Worm (Caenorhabditis elegans) whole organism, mixed stage, embryonic: ENCODE measurements around the gene srh-180.
"Not testable (repeated sequence)": the region's sequence is repeated elsewhere in the genome, so short reads cannot be mapped to it uniquely, and the experiment has no call there.

Experiments
- M03D4.4 ChIP-seq: sonication (generic microtip); optimal IDR thresholded peaks from 2 replicates; lab custom pipeline; 2017; ENCODE audit warnings: mild to moderate bottlenecking, missing genetic modification characterization, missing compliant biosample characterization
- bed-3 ChIP-seq: fragments of 200-800 bp; sonication (Bioruptor generic); optimal IDR thresholded peaks from 3 replicates; lab custom pipeline; 2018; ENCODE audit warnings: mild to moderate bottlenecking, missing genetic modification characterization, moderate library complexity, missing compliant biosample characterization
- blmp-1 ChIP-seq: fragments of 150-350 bp; optimal IDR thresholded peaks from 2 replicates; lab custom pipeline; 2014; ENCODE audit warnings: missing biosample characterization, missing genetic modification characterization
- ceh-39 ChIP-seq: fragments of 150-350 bp; optimal IDR thresholded peaks from 2 replicates; lab custom pipeline; 2014; ENCODE audit warnings: missing biosample characterization, missing genetic modification characterization
- ceh-83 ChIP-seq: fragments of 200-800 bp; sonication (Bioruptor generic); optimal IDR thresholded peaks from 2 replicates; lab custom pipeline; 2018; ENCODE audit warnings: mild to moderate bottlenecking, missing genetic modification characterization, missing compliant biosample characterization
- ces-1 ChIP-seq: fragments of 150-350 bp; optimal IDR thresholded peaks from 2 replicates; lab custom pipeline; 2014; ENCODE audit warnings: missing biosample characterization, missing genetic modification reagents, missing genetic modification characterization
- cnd-1 ChIP-seq: fragments of 200-800 bp; sonication (Bioruptor generic); optimal IDR thresholded peaks from 2 replicates; lab custom pipeline; 2018; ENCODE audit warnings: mild to moderate bottlenecking, missing genetic modification characterization, missing compliant biosample characterization
- drap-1 ChIP-seq: fragments of 200-800 bp; sonication (Bioruptor generic); optimal IDR thresholded peaks from 3 replicates; lab custom pipeline; 2018; ENCODE audit warnings: mild to moderate bottlenecking, missing genetic modification characterization, missing compliant biosample characterization
- elt-1 ChIP-seq: sonication (generic microtip); optimal IDR thresholded peaks from 2 replicates; lab custom pipeline; 2017; ENCODE audit warnings: missing genetic modification characterization, mild to moderate bottlenecking, missing compliant biosample characterization, antibody characterized with exemption, moderate library complexity, borderline replicate concordance; ENCODE audit not compliant: insufficient read depth
- elt-3 ChIP-seq: fragments of 150-350 bp; optimal IDR thresholded peaks from 2 replicates; lab custom pipeline; 2014; ENCODE audit warnings: missing biosample characterization, missing genetic modification characterization
- flh-1 ChIP-seq: fragments of 200-800 bp; sonication (Bioruptor generic); optimal IDR thresholded peaks from 2 replicates; lab custom pipeline; 2018; ENCODE audit warnings: mild to moderate bottlenecking, missing genetic modification characterization, moderate library complexity, missing compliant biosample characterization
- ham-2 ChIP-seq: fragments of 200-800 bp; sonication (Bioruptor generic); optimal IDR thresholded peaks from 2 replicates; lab custom pipeline; 2018; ENCODE audit warnings: mild to moderate bottlenecking, missing genetic modification characterization, missing compliant biosample characterization
- hlh-1 ChIP-seq: fragments of 150-350 bp; optimal IDR thresholded peaks from 2 replicates; lab custom pipeline; 2014; ENCODE audit warnings: missing biosample characterization, missing genetic modification reagents, missing genetic modification characterization
- lin-13 ChIP-seq: fragments of 150-350 bp; optimal IDR thresholded peaks from 2 replicates; lab custom pipeline; 2014; ENCODE audit warnings: missing biosample characterization, missing genetic modification characterization
- lsy-2 ChIP-seq: fragments of 150-350 bp; optimal IDR thresholded peaks from 2 replicates; lab custom pipeline; 2014; ENCODE audit warnings: missing biosample characterization, missing genetic modification characterization
- mab-5 ChIP-seq: fragments of 150-350 bp; optimal IDR thresholded peaks from 2 replicates; lab custom pipeline; 2014; ENCODE audit warnings: missing biosample characterization, missing genetic modification characterization
- mep-1 ChIP-seq: fragments of 150-350 bp; optimal IDR thresholded peaks from 2 replicates; lab custom pipeline; 2017; ENCODE audit warnings: missing biosample characterization, missing genetic modification reagents, missing genetic modification characterization, inconsistent platforms
- mls-2 ChIP-seq: sonication (generic microtip); optimal IDR thresholded peaks from 2 replicates; lab custom pipeline; 2016; ENCODE audit warnings: mild to moderate bottlenecking, missing genetic modification characterization, moderate library complexity, missing compliant biosample characterization
- nhr-12 ChIP-seq: fragments of 150-350 bp; optimal IDR thresholded peaks from 2 replicates; lab custom pipeline; 2014; ENCODE audit warnings: missing biosample characterization, missing genetic modification characterization
- nhr-2 ChIP-seq: fragments of 150-350 bp; optimal IDR thresholded peaks from 2 replicates; lab custom pipeline; 2014; ENCODE audit warnings: missing biosample characterization, missing genetic modification characterization
- nhr-237 ChIP-seq: fragments of 150-350 bp; optimal IDR thresholded peaks from 2 replicates; lab custom pipeline; 2014; ENCODE audit warnings: missing biosample characterization, missing genetic modification characterization
- nhr-28 ChIP-seq: fragments of 150-350 bp; optimal IDR thresholded peaks from 2 replicates; lab custom pipeline; 2014; ENCODE audit warnings: missing biosample characterization, missing genetic modification characterization
- nhr-76 ChIP-seq: sonication (generic microtip); optimal IDR thresholded peaks from 2 replicates; lab custom pipeline; 2017; ENCODE audit warnings: missing biosample characterization, missing genetic modification characterization
- sem-2 ChIP-seq: fragments of 200-800 bp; sonication (Bioruptor generic); optimal IDR thresholded peaks from 2 replicates; lab custom pipeline; 2018; ENCODE audit warnings: mild to moderate bottlenecking, missing genetic modification characterization, missing compliant biosample characterization
- snpc-4 ChIP-seq: fragments of 150-350 bp; optimal IDR thresholded peaks from 2 replicates; lab custom pipeline; 2014; ENCODE audit warnings: missing biosample characterization, missing genetic modification characterization
- tbx-8 ChIP-seq: fragments of 200-800 bp; sonication (Bioruptor generic); optimal IDR thresholded peaks from 2 replicates; lab custom pipeline; 2018; ENCODE audit warnings: mild to moderate bottlenecking, missing genetic modification characterization, moderate library complexity, missing compliant biosample characterization
- unc-120 ChIP-seq: sonication (generic microtip); optimal IDR thresholded peaks from 2 replicates; lab custom pipeline; 2017; ENCODE audit warnings: missing genetic modification characterization, missing compliant biosample characterization; ENCODE audit not compliant: poor library complexity, severe bottlenecking
- unc-39 ChIP-seq: fragments of 150-350 bp; optimal IDR thresholded peaks from 2 replicates; lab custom pipeline; 2014; ENCODE audit warnings: missing biosample characterization, missing genetic modification characterization
- zip-8 ChIP-seq: fragments of 150-350 bp; optimal IDR thresholded peaks from 2 replicates; lab custom pipeline; 2014; ENCODE audit warnings: missing biosample characterization, missing genetic modification characterization
- ztf-11 ChIP-seq: fragments of 150-350 bp; optimal IDR thresholded peaks from 2 replicates; lab custom pipeline; 2014; ENCODE audit warnings: missing biosample characterization, missing genetic modification characterization

Gene srh-180

ce11 chrV:16333412-16333811, 16.1 kb downstream of the srh-180 start, which contains the start of gene srh-167:
TSS of gene srh-167 (plus strand) at chrV:16333712.
- TF ChIP-seq blmp-1 (no peak), lsy-2 (tag; lab: Kevin White, UChicago) (no peak), sem-2 (no peak), hlh-1 (tag; lab: Kevin White, UChicago) (no peak), nhr-2 (tag; lab: Kevin White, UChicago) (no peak), mab-5 (tag; lab: Kevin White, UChicago) (no peak), nhr-237 (tag; lab: Kevin White, UChicago) (no peak), snpc-4 (tag; lab: Kevin White, UChicago) (no peak), ztf-11 (no peak), ceh-39 (no peak), drap-1 (GFP tag; lab: Kevin White, UChicago) (no peak)
- TF ChIP-seq, all 35 proteins: peak for 0

- TF ChIP-seq unc-120 (tag; lab: Kevin White, UChicago) (no peak), zip-8 (tag; lab: Kevin White, UChicago) (no peak), ces-1 (GFP tag; lab: Kevin White, UChicago) (no peak), tbx-8 (no peak), nhr-12 (tag; lab: Kevin White, UChicago) (no peak), bed-3 (GFP tag; lab: Kevin White, UChicago) (no peak), unc-39 (no peak), ceh-39 (no peak), hlh-1 (tag; lab: Kevin White, UChicago) (no peak), drap-1 (GFP tag; lab: Kevin White, UChicago) (no peak), snpc-4 (tag; lab: Kevin White, UChicago) (no peak), ham-2 (GFP tag; lab: Kevin White, UChicago) (no peak), mep-1 (tag; lab: Kevin White, UChicago) (no peak), flh-1 (no peak)
Measured at ce11 chrV:16336326-16336725, 19.0 kb downstream of the srh-180 start, which contains the start of gene srw-87. TSS of gene srw-87 (plus strand) at chrV:16336626.

ce11 chrV:16338287-16339092, 21.1 kb downstream of the srh-180 start, which contains the start of gene slc-9B.2:
TSS of gene slc-9B.2 (plus strand) at chrV:16339042.
- not testable (repeated sequence) for TF ChIP-seq nhr-76; ceh-83 (GFP tag; lab: Kevin White, UChicago); nhr-28 (tag; lab: Kevin White, UChicago)

- no peak for TF ChIP-seq elt-3 (tag; lab: Kevin White, UChicago)
- no peak for TF ChIP-seq zip-8 (tag; lab: Kevin White, UChicago)
- TF ChIP-seq lin-13 (tag; lab: Kevin White, UChicago) = no peak
- no peak for TF ChIP-seq cnd-1 (tag; lab: Kevin White, UChicago)
- TF ChIP-seq elt-1 (tag; lab: Kevin White, UChicago) = no peak
- TF ChIP-seq ces-1 (GFP tag; lab: Kevin White, UChicago) = no peak
- TF ChIP-seq M03D4.4 (tag; lab: Kevin White, UChicago) = no peak
- TF ChIP-seq hlh-1 (tag; lab: Kevin White, UChicago) = no peak
- no peak for TF ChIP-seq nhr-2 (tag; lab: Kevin White, UChicago)
- TF ChIP-seq mls-2 (tag; lab: Kevin White, UChicago) = no peak
- no peak for TF ChIP-seq ceh-83 (GFP tag; lab: Kevin White, UChicago)
- TF ChIP-seq nhr-237 (tag; lab: Kevin White, UChicago) = no peak
- TF ChIP-seq mab-5 (tag; lab: Kevin White, UChicago) = no peak
- TF ChIP-seq nhr-12 (tag; lab: Kevin White, UChicago) = no peak
- TF ChIP-seq mep-1 (tag; lab: Kevin White, UChicago) = no peak
Measured at ce11 chrV:16342258-16342618, 24.9 kb downstream of the srh-180 start, which contains the start of gene nhr-193. TSS of gene nhr-193 (plus strand) at chrV:16342308.
